Worm (Caenorhabditis elegans) whole organism, L2 larva: ENCODE results near the gene tric-1B.1.
A peak's percentile ranks its signal among the peaks of the same experiment; 100 is the strongest.

Source experiments
- R02D3.7 ChIP-seq: fragments of 150-350 bp; optimal IDR thresholded peaks from 2 replicates; lab custom pipeline; 2014; ENCODE audit warnings: missing biosample characterization, missing genetic modification characterization
- ZK546.5 ChIP-seq: sonication (generic microtip); optimal IDR thresholded peaks from 2 replicates; lab custom pipeline; 2017; ENCODE audit warnings: missing biosample characterization, missing genetic modification characterization
- aly-2 ChIP-seq: fragments of 150-350 bp; optimal IDR thresholded peaks from 2 replicates; lab custom pipeline; 2014; ENCODE audit warnings: missing biosample characterization, missing genetic modification characterization
- ama-1 ChIP-seq: fragments of 150-350 bp; optimal IDR thresholded peaks from 2 replicates; lab custom pipeline; 2018; ENCODE audit warnings: inconsistent platforms
- blmp-1 ChIP-seq: sonication (generic microtip); optimal IDR thresholded peaks from 2 replicates; lab custom pipeline; 2017; ENCODE audit warnings: missing genetic modification characterization, mild to moderate bottlenecking, missing compliant biosample characterization, antibody characterized with exemption, moderate library complexity; ENCODE audit not compliant: insufficient read depth
- ceh-16 ChIP-seq: fragments of 150-350 bp; optimal IDR thresholded peaks from 2 replicates; lab custom pipeline; 2014; ENCODE audit warnings: missing biosample characterization, missing genetic modification characterization
- fos-1 ChIP-seq: fragments of 150-350 bp; optimal IDR thresholded peaks from 2 replicates; lab custom pipeline; 2014; ENCODE audit warnings: missing biosample characterization, missing genetic modification characterization
- lin-11 ChIP-seq: fragments of 150-350 bp; sonication (generic microtip); optimal IDR thresholded peaks from 2 replicates; lab custom pipeline; 2014; ENCODE audit warnings: missing biosample characterization, missing genetic modification characterization, inconsistent platforms, mixed read lengths
- lin-13 ChIP-seq: fragments of 150-350 bp; optimal IDR thresholded peaks from 2 replicates; lab custom pipeline; 2014; ENCODE audit warnings: missing biosample characterization, missing genetic modification reagents, missing genetic modification characterization
- lsy-2 ChIP-seq, 2 experiments: fragments of 150-350 bp in 1 of 2; sonication (generic microtip) in 1 of 2; optimal IDR thresholded peaks; 2 replicates each; lab custom pipeline; 2014 to 2017; ENCODE audit warnings: missing biosample characterization in 2 of 2, missing genetic modification characterization in 2 of 2
- mab-5 ChIP-seq: fragments of 150-350 bp; optimal IDR thresholded peaks from 2 replicates; lab custom pipeline; 2014; ENCODE audit warnings: missing biosample characterization, missing genetic modification characterization
- nhr-10 ChIP-seq: sonication (generic microtip); optimal IDR thresholded peaks from 2 replicates; lab custom pipeline; 2017; ENCODE audit warnings: missing biosample characterization, missing genetic modification characterization
- nhr-11 ChIP-seq: fragments of 150-350 bp; optimal IDR thresholded peaks from 2 replicates; lab custom pipeline; 2014; ENCODE audit warnings: missing biosample characterization, missing genetic modification characterization
- nhr-129 ChIP-seq: fragments of 150-350 bp; optimal IDR thresholded peaks from 2 replicates; lab custom pipeline; 2014; ENCODE audit warnings: missing biosample characterization, missing genetic modification characterization
- nhr-21 ChIP-seq: fragments of 150-350 bp; optimal IDR thresholded peaks from 2 replicates; lab custom pipeline; 2014; ENCODE audit warnings: missing biosample characterization, missing genetic modification characterization
- nhr-23 ChIP-seq: fragments of 150-350 bp; optimal IDR thresholded peaks from 2 replicates; lab custom pipeline; 2014; ENCODE audit warnings: missing biosample characterization, missing genetic modification reagents, missing genetic modification characterization
- nhr-6 ChIP-seq: fragments of 150-350 bp; optimal IDR thresholded peaks from 2 replicates; lab custom pipeline; 2014; ENCODE audit warnings: missing biosample characterization, missing genetic modification characterization
- peb-1 ChIP-seq: fragments of 150-350 bp; optimal IDR thresholded peaks from 2 replicates; lab custom pipeline; 2014; ENCODE audit warnings: missing biosample characterization, missing genetic modification characterization
- sem-4 ChIP-seq: fragments of 150-350 bp; optimal IDR thresholded peaks from 2 replicates; lab custom pipeline; 2014; ENCODE audit warnings: missing biosample characterization, missing genetic modification reagents, missing genetic modification characterization
- skn-1 ChIP-seq: sonication (generic microtip); optimal IDR thresholded peaks from 2 replicates; lab custom pipeline; 2017; ENCODE audit warnings: missing biosample characterization, missing genetic modification characterization
- sma-3 ChIP-seq: sonication (generic microtip); optimal IDR thresholded peaks from 2 replicates; lab custom pipeline; 2016; ENCODE audit warnings: missing genetic modification reagents, missing genetic modification characterization, missing compliant biosample characterization
- snpc-4 ChIP-seq: fragments of 150-350 bp; optimal IDR thresholded peaks from 2 replicates; lab custom pipeline; 2014; ENCODE audit warnings: missing biosample characterization, missing genetic modification characterization
- unc-55 ChIP-seq: fragments of 150-350 bp; sonication (generic microtip); optimal IDR thresholded peaks from 3 replicates; lab custom pipeline; 2014; ENCODE audit warnings: missing biosample characterization, missing genetic modification reagents, missing genetic modification characterization
- zag-1 ChIP-seq: fragments of 150-350 bp; optimal IDR thresholded peaks from 2 replicates; lab custom pipeline; 2014; ENCODE audit warnings: missing biosample characterization, missing genetic modification characterization
- ztf-4 ChIP-seq: fragments of 150-350 bp; optimal IDR thresholded peaks from 2 replicates; lab custom pipeline; 2014; ENCODE audit warnings: missing biosample characterization, missing genetic modification characterization

tric-1B.1 gene

DNA sequence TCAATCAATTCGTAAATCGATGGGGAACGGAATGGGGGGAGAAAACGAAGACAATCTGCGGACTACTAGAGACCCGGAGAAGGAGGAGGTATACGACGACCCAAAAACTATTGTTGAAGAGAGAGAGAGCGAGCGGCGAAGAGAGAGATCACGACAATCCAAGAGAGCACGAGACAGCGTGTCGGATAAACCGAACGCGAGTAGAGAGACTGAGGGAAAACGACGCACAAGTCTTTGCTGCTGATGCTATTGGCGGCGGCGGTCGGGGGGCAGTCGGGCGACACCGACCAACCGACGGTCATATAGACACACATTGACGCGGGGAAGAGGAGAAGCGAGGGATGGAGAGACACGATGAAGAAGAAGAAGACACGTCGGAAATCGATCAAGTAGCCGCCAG, 43.5 kb downstream of the tric-1B.1 start (continued):
- TF ChIP-seq nhr-6 (tag; lab: Kevin White, UChicago) (no peak), zag-1 (tag; lab: Kevin White, UChicago) (peak; percentile 57), blmp-1 (peak; percentile 62), nhr-10 (tag; lab: Kevin White, UChicago) (no peak), sma-3 (GFP tag; lab: Kevin White, UChicago) (peak; percentile 77), lsy-2 (tag; optimal IDR thresholded peaks at IDR 0.05; lab: Kevin White, UChicago) (peak; percentile 40 to 73), nhr-21 (tag; lab: Kevin White, UChicago) (peak; percentile 57)
- TF ChIP-seq, all 48 proteins: peak for 24

DNA sequence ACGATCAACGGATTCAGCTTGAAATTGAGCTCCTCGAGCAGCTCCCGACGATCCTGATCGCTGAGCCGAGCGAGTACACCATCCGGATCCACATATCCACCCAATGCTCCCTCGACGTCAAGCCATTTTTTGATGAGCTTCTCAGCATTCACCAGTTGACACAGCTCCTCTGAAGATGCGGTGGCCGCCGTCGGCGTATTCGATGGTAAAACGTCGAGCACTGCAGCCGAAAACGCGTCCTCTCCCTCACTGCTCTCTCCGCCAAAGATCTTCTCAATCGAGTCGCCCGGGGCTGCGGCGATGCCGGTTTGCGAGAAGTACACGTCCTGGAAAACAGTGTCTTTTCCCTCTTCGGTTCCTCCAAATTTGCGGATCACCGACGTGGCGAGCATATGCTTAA, 51.5 kb downstream of the tric-1B.1 start:
- TF ChIP-seq ztf-4 (tag; lab: Kevin White, UChicago) (no peak), skn-1 (tag; lab: Kevin White, UChicago) (no peak), nhr-23 (tag; lab: Kevin White, UChicago) (no peak), ZK546.5 (no peak), nhr-129 (tag; lab: Kevin White, UChicago) (no peak), fos-1 (no peak), nhr-11 (no peak), ama-1 (no peak)

DNA sequence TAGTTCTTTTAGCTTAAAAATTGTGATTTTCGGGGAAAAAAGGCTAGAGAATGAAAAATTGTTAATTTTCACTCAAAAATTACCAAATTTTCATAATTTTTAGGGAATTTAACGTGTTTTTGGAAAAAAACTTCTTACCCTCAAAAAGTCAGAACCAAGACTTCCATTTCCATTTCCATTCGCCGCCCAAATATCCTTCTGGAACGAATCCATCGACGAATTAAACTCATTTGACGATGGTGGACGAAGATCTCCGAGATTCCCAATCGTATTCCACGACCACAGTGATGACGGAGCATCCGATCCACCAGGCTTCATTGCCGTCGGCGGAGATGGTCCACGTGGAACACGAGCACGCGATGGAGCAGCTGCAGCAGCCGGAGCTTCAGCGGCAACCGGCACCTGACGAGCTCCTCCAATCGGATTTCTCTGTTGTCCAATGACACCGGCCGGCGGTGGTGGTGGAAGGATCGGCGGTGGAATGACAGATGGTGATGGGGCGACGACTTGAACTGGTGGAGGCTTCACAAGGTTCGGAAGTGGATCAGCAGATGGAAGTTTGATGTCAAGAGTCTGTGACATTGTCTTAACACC, 54.3 kb downstream of the tric-1B.1 start:
- TF ChIP-seq ztf-4 (tag; lab: Kevin White, UChicago), result no peak
- no peak for TF ChIP-seq lin-13 (GFP tag; lab: Kevin White, UChicago)
- no peak for TF ChIP-seq ZK546.5
- no peak for TF ChIP-seq lsy-2 (tag; optimal IDR thresholded peaks at IDR 0.05; lab: Kevin White, UChicago)
- no peak for TF ChIP-seq snpc-4
- TF ChIP-seq R02D3.7 (tag; lab: Kevin White, UChicago), result no peak
- no peak for TF ChIP-seq sma-3 (GFP tag; lab: Kevin White, UChicago)
- no peak for TF ChIP-seq lin-11 (tag; lab: Kevin White, UChicago)
- no peak for TF ChIP-seq blmp-1
- no peak for TF ChIP-seq nhr-129 (tag; lab: Kevin White, UChicago)
- TF ChIP-seq aly-2, result no peak
- TF ChIP-seq fos-1, result no peak
- no peak for TF ChIP-seq nhr-6 (tag; lab: Kevin White, UChicago)
- TF ChIP-seq ama-1, result no peak
- TF ChIP-seq mab-5 (tag; lab: Kevin White, UChicago), result no peak
- no peak for TF ChIP-seq ceh-16 (tag; lab: Kevin White, UChicago)

DNA sequence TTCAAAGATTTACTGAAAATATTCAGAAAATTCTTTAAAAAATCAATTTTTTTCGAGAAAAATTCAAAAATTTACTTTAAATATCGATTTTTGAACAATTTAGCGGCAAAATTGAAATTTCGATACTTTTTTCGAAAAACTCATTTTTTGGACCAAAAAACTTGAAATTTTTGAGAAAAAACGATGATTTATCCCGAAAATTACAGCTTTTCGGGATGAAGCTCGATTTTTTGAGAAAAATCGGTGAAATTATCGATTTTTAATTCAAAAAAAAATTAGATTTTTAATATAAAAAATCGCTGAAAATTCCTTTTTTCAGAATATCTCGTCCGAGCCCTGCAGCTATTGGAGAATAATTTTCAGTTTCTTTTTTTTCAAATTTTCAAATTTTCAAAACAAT, 57.3 kb downstream of the tric-1B.1 start:
- TF ChIP-seq unc-55 (GFP tag; lab: Kevin White, UChicago) (no peak), peb-1 (tag; lab: Kevin White, UChicago) (no peak), sem-4 (tag; lab: Kevin White, UChicago) (no peak), snpc-4 (no peak), nhr-11 (no peak)
